Worm (Caenorhabditis elegans) whole organism, L2 larva: Measurements from ENCODE around the gene sre-56.

ENCODE experiments used
- R02D3.7 ChIP-seq: fragments of 150-350 bp; optimal IDR thresholded peaks from 2 replicates; lab custom pipeline; 2014; ENCODE audit warnings: missing biosample characterization, missing genetic modification characterization
- aly-2 ChIP-seq: fragments of 150-350 bp; optimal IDR thresholded peaks from 2 replicates; lab custom pipeline; 2014; ENCODE audit warnings: missing biosample characterization, missing genetic modification characterization
- blmp-1 ChIP-seq: sonication (generic microtip); optimal IDR thresholded peaks from 2 replicates; lab custom pipeline; 2017; ENCODE audit warnings: missing genetic modification characterization, mild to moderate bottlenecking, missing compliant biosample characterization, antibody characterized with exemption, moderate library complexity; ENCODE audit not compliant: insufficient read depth
- elt-3 ChIP-seq: sonication (generic microtip); optimal IDR thresholded peaks from 2 replicates; lab custom pipeline; 2017; ENCODE audit warnings: missing biosample characterization, missing genetic modification characterization
- nhr-11 ChIP-seq: fragments of 150-350 bp; optimal IDR thresholded peaks from 2 replicates; lab custom pipeline; 2014; ENCODE audit warnings: missing biosample characterization, missing genetic modification characterization
- nhr-237 ChIP-seq: fragments of 150-350 bp; optimal IDR thresholded peaks from 2 replicates; lab custom pipeline; 2014; ENCODE audit warnings: missing biosample characterization, missing genetic modification characterization
- nhr-77 ChIP-seq: fragments of 150-350 bp; optimal IDR thresholded peaks from 2 replicates; lab custom pipeline; 2014; ENCODE audit warnings: missing biosample characterization, missing genetic modification characterization
- peb-1 ChIP-seq: fragments of 150-350 bp; optimal IDR thresholded peaks from 2 replicates; lab custom pipeline; 2014; ENCODE audit warnings: missing biosample characterization, missing genetic modification characterization
- unc-62 ChIP-seq: fragments of 150-350 bp; optimal IDR thresholded peaks from 2 replicates; lab custom pipeline; 2014; ENCODE audit warnings: missing biosample characterization, missing genetic modification reagents, missing genetic modification characterization

DNA sequence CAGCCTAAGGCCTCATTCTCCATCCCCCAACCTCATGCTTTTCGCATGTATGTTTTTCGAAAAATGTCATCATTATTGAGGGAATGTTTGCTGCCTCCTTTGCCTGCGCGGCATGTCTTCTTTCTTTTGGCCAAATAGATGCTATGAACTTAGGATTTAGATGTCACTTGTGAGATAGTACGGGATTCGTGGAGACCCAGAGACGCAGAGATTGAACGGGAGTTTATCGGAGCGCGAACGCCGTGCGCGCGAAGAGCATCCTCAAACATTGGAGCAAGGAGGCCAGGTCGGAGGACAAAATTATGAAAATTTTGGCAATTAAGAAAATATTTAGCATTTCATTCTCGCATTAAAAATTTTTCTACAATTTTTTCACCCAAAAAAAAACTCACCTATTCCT is 24.7 kb downstream of the sre-56 start:
- TF ChIP-seq R02D3.7 (no peak), nhr-77 (no peak), aly-2 (tag; lab: Kevin White, UChicago) (no peak), nhr-237 (tag; lab: Kevin White, UChicago) (no peak), blmp-1 (tag; lab: Kevin White, UChicago) (no peak), nhr-11 (tag; lab: Kevin White, UChicago) (no peak), elt-3 (tag; lab: Kevin White, UChicago) (no peak), peb-1 (no peak), unc-62 (GFP tag; lab: Kevin White, UChicago) (no peak)
